Worm (Caenorhabditis elegans) whole organism, early embryonic: Measurements from ENCODE around the gene K08B12.3.

ENCODE experiments used
- B0310.2 ChIP-seq: sonication (generic microtip); optimal IDR thresholded peaks from 2 replicates; lab custom pipeline; 2016; ENCODE audit warnings: mild to moderate bottlenecking, missing genetic modification characterization, missing compliant biosample characterization
- F13C5.2 ChIP-seq: sonication (generic microtip); optimal IDR thresholded peaks from 2 replicates; lab custom pipeline; 2017; ENCODE audit warnings: mild to moderate bottlenecking, missing genetic modification characterization, inconsistent platforms, missing compliant biosample characterization
- aly-1 ChIP-seq: sonication (generic microtip); optimal IDR thresholded peaks from 2 replicates; lab custom pipeline; 2016; ENCODE audit warnings: missing genetic modification characterization, missing compliant biosample characterization
- ama-1 ChIP-seq: fragments of 150-350 bp; optimal IDR thresholded peaks from 2 replicates; lab custom pipeline; 2014
- ceh-13 ChIP-seq: fragments of 200-800 bp; sonication (Bioruptor generic); optimal IDR thresholded peaks from 2 replicates; lab custom pipeline; 2018; ENCODE audit warnings: mild to moderate bottlenecking, missing genetic modification characterization, missing compliant biosample characterization
- ceh-36 ChIP-seq: sonication (generic microtip); optimal IDR thresholded peaks from 2 replicates; lab custom pipeline; 2016; ENCODE audit warnings: missing genetic modification characterization, inconsistent platforms, missing compliant biosample characterization
- ets-7 ChIP-seq: sonication (generic microtip); optimal IDR thresholded peaks from 2 replicates; lab custom pipeline; 2016; ENCODE audit warnings: missing genotype, missing genetic modification characterization, missing compliant biosample characterization
- flt-1 ChIP-seq: fragments of 200-800 bp; sonication (Bioruptor generic); IDR thresholded peaks from 2 replicates; pipeline ENCODE4 v1.3.6; 2022; ENCODE audit warnings: missing genetic modification characterization, missing compliant biosample characterization
- hmg-4 ChIP-seq: fragments of 200-800 bp; sonication (Bioruptor generic); optimal IDR thresholded peaks from 2 replicates; lab custom pipeline; 2018; ENCODE audit warnings: mild to moderate bottlenecking, missing genetic modification characterization, missing compliant biosample characterization
- tbx-11 ChIP-seq: fragments of 200-800 bp; sonication (Bioruptor generic); IDR thresholded peaks from 2 replicates; pipeline ENCODE4 v1.3.6; 2022; ENCODE audit warnings: missing genetic modification characterization, missing compliant biosample characterization
- tbx-37 ChIP-seq: fragments of 200-800 bp; sonication (Bioruptor generic); conservative IDR thresholded peaks from 2 replicates; pipeline ENCODE4 v1.3.6; 2022; ENCODE audit warnings: missing genetic modification reagents, missing genetic modification characterization, missing compliant biosample characterization
- tra-4 ChIP-seq: sonication (generic microtip); optimal IDR thresholded peaks from 2 replicates; lab custom pipeline; 2017; ENCODE audit warnings: missing genetic modification characterization, missing compliant biosample characterization

DNA sequence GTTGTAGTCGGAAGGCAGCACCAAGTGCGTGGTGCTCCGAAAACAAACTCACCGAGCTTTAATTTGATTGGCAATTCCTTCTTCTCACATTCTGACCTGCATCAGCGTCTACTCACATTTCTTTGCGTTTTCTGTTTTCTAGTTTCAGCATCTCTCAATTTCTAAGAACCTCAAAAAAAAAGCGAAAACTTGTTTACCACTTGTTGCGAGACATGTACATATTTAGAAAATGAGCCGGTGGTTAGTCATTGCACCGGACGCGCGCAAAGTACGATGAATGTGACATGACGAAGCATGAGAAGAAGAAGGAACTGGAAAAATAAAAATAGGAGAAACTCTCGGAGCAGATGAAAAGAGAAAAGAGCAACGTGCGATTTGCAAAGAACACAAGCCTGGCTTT lies 9.7 kb downstream of the K08B12.3 start:
- no peak for TF ChIP-seq tbx-11 (GFP tag; lab: Robert Waterston, UW)
- TF ChIP-seq B0310.2 (tag; lab: Kevin White, UChicago), result no peak
- no peak for TF ChIP-seq ama-1 (lab: Kevin White, UChicago)
- TF ChIP-seq hmg-4 (GFP tag; lab: Kevin White, UChicago), result no peak
- no peak for TF ChIP-seq flt-1 (GFP tag; lab: Robert Waterston, UW)
- no peak for TF ChIP-seq tra-4 (tag; lab: Kevin White, UChicago)
- no peak for TF ChIP-seq ets-7
- no peak for TF ChIP-seq ceh-36 (tag; lab: Kevin White, UChicago)
- TF ChIP-seq ceh-13 (GFP tag; lab: Kevin White, UChicago), result no peak
- no peak for TF ChIP-seq F13C5.2
- no peak for TF ChIP-seq aly-1 (tag; lab: Kevin White, UChicago)
- no peak for TF ChIP-seq tbx-37 (GFP tag; lab: Robert Waterston, UW)
